Fruit fly (Drosophila melanogaster) whole organism, embryonic: ENCODE results near the gene CG10845.

Experiments used
- B-H1 ChIP-seq: fragments of 200-800 bp; sonication (Bioruptor generic); IDR thresholded peaks from 3 replicates; pipeline ENCODE4 v1.3.6; 2022; ENCODE audit warnings: missing biosample characterization, missing genetic modification characterization
- CG10274 ChIP-seq: fragments of 200-800 bp; sonication (Bioruptor generic); optimal IDR thresholded peaks from 3 replicates; lab custom pipeline; 2017; ENCODE audit warnings: missing biosample characterization, mild to moderate bottlenecking, missing genetic modification characterization
- CG10366 ChIP-seq: fragments of 200-800 bp; sonication (Bioruptor generic); IDR thresholded peaks from 2 replicates; pipeline ENCODE4 v1.3.6; 2022; ENCODE audit warnings: missing biosample characterization, missing genetic modification characterization
- CG10565 ChIP-seq: fragments of 200-800 bp; sonication (Bioruptor generic); optimal IDR thresholded peaks from 3 replicates; lab custom pipeline; 2016; ENCODE audit warnings: missing biosample characterization, mild to moderate bottlenecking, missing genetic modification characterization
- CG12391 ChIP-seq: fragments of 200-800 bp; sonication (Bioruptor generic); optimal IDR thresholded peaks from 3 replicates; lab custom pipeline; 2018; ENCODE audit warnings: missing biosample characterization, mild to moderate bottlenecking, missing genetic modification characterization, moderate library complexity
- CG13424 ChIP-seq: fragments of 200-800 bp; sonication (Bioruptor generic); optimal IDR thresholded peaks from 2 replicates; lab custom pipeline; 2019; ENCODE audit warnings: missing biosample characterization, mild to moderate bottlenecking, missing genetic modification characterization, moderate library complexity
- CG15479 ChIP-seq: fragments of 200-800 bp; sonication (Bioruptor generic); optimal IDR thresholded peaks from 3 replicates; lab custom pipeline; 2019; ENCODE audit warnings: missing biosample characterization, mild to moderate bottlenecking, missing genetic modification characterization, moderate library complexity
- CG17186 ChIP-seq: fragments of 200-800 bp; sonication (Bioruptor generic); optimal IDR thresholded peaks from 3 replicates; lab custom pipeline; 2017; ENCODE audit warnings: missing biosample characterization, missing genetic modification reagents, missing genetic modification characterization
- CG17328 ChIP-seq: fragments of 200-800 bp; sonication (Bioruptor generic); IDR thresholded peaks from 2 replicates; pipeline ENCODE4 v1.3.6; 2022; ENCODE audit warnings: missing biosample characterization, missing genetic modification characterization
- CG2120 ChIP-seq: fragments of 200-800 bp; sonication (Bioruptor generic); optimal IDR thresholded peaks from 3 replicates; lab custom pipeline; 2016; ENCODE audit warnings: missing biosample characterization, missing genetic modification characterization
- CG2129 ChIP-seq: fragments of 200-800 bp; sonication (Bioruptor generic); IDR thresholded peaks from 2 replicates; pipeline ENCODE4 v1.3.6; 2022; ENCODE audit warnings: missing biosample characterization, missing genetic modification characterization; ENCODE audit not compliant: partially characterized antibody
- CG7745 ChIP-seq: fragments of 200-800 bp; sonication (Bioruptor generic); optimal IDR thresholded peaks from 2 replicates; lab custom pipeline; 2018; ENCODE audit warnings: missing biosample characterization, mild to moderate bottlenecking, missing genetic modification characterization, moderate library complexity
- CG7839 ChIP-seq: fragments of 200-800 bp; sonication (Bioruptor generic); optimal IDR thresholded peaks from 3 replicates; lab custom pipeline; 2018; ENCODE audit warnings: missing biosample characterization, mild to moderate bottlenecking, missing genetic modification characterization, moderate library complexity
- CG8290 ChIP-seq, 3 experiments: fragments of 200-800 bp; sonication (Bioruptor generic); optimal IDR thresholded peaks; 2 replicates each; lab custom pipeline; 2016 to 2019; ENCODE audit warnings: missing biosample characterization in 3 of 3, missing genetic modification characterization in 3 of 3, mild to moderate bottlenecking in 2 of 3, moderate library complexity in 1 of 3
- CG8924 ChIP-seq: fragments of 200-800 bp; optimal IDR thresholded peaks from 3 replicates; lab custom pipeline; 2019; ENCODE audit warnings: missing biosample characterization, mild to moderate bottlenecking, missing genetic modification characterization, moderate library complexity
- CG9727 ChIP-seq: fragments of 200-800 bp; sonication (Bioruptor generic); optimal IDR thresholded peaks from 3 replicates; lab custom pipeline; 2017; ENCODE audit warnings: missing biosample characterization, mild to moderate bottlenecking, missing genetic modification characterization
- Dek ChIP-seq: fragments of 200-800 bp; sonication (Bioruptor generic); optimal IDR thresholded peaks from 3 replicates; lab custom pipeline; 2019; ENCODE audit warnings: missing biosample characterization, mild to moderate bottlenecking, missing genetic modification characterization, moderate library complexity
- Dip3 ChIP-seq: fragments of 200-800 bp; sonication (Bioruptor generic); optimal IDR thresholded peaks from 3 replicates; lab custom pipeline; 2016; ENCODE audit warnings: missing biosample characterization, missing genetic modification characterization
- Gsc ChIP-seq: fragments of 200-800 bp; sonication (Bioruptor generic); IDR thresholded peaks from 2 replicates; pipeline ENCODE4 v1.3.6; 2022; ENCODE audit warnings: missing biosample characterization, missing genetic modification characterization
- HLH4C ChIP-seq: fragments of 200-800 bp; sonication (Bioruptor generic); IDR thresholded peaks from 3 replicates; pipeline ENCODE4 v1.3.6; 2022; ENCODE audit warnings: missing biosample characterization, missing genetic modification characterization; ENCODE audit not compliant: partially characterized antibody
- Hr51 ChIP-seq, 2 experiments: fragments of 200-800 bp; sonication (Bioruptor generic); optimal IDR thresholded peaks; 2 replicates in 1 of 2; 3 replicates in 1 of 2; lab custom pipeline; 2016 to 2018; ENCODE audit warnings: missing biosample characterization in 2 of 2, missing genetic modification characterization in 2 of 2, mild to moderate bottlenecking in 1 of 2, moderate library complexity in 1 of 2
- Oli ChIP-seq: fragments of 200-800 bp; sonication (Bioruptor generic); optimal IDR thresholded peaks from 2 replicates; lab custom pipeline; 2018; ENCODE audit warnings: missing biosample characterization, mild to moderate bottlenecking, missing genetic modification characterization, moderate library complexity
- Rfx ChIP-seq: fragments of 200-800 bp; sonication (Bioruptor generic); IDR thresholded peaks from 2 replicates; pipeline ENCODE4 v1.3.6; 2022; ENCODE audit warnings: missing biosample characterization, missing genetic modification characterization
- Six4 ChIP-seq: fragments of 200-800 bp; sonication (Bioruptor generic); optimal IDR thresholded peaks from 2 replicates; lab custom pipeline; 2016; ENCODE audit warnings: missing biosample characterization, missing genetic modification characterization
- Xbp1 ChIP-seq: fragments of 200-800 bp; sonication (Bioruptor generic); optimal IDR thresholded peaks from 3 replicates; lab custom pipeline; 2016; ENCODE audit warnings: missing biosample characterization, mild to moderate bottlenecking, missing genetic modification characterization
- ash1 ChIP-seq: fragments of 200-800 bp; sonication (Bioruptor generic); optimal IDR thresholded peaks from 2 replicates; lab custom pipeline; 2018; ENCODE audit warnings: missing biosample characterization, mild to moderate bottlenecking, missing genetic modification characterization
- cad ChIP-seq: fragments of >200 bp; optimal IDR thresholded peaks from 2 replicates; lab custom pipeline; 2017; ENCODE audit warnings: missing biosample characterization, missing genetic modification characterization
- caup ChIP-seq: fragments of 200-800 bp; sonication (Bioruptor generic); optimal IDR thresholded peaks from 3 replicates; lab custom pipeline; 2017; ENCODE audit warnings: missing biosample characterization, mild to moderate bottlenecking, missing genetic modification characterization, moderate library complexity; ENCODE audit not compliant: severe bottlenecking
- corto ChIP-seq: fragments of 200-800 bp; sonication (Bioruptor generic); optimal IDR thresholded peaks from 2 replicates; lab custom pipeline; 2016; ENCODE audit warnings: missing biosample characterization, mild to moderate bottlenecking, missing genetic modification characterization, moderate library complexity
- croc ChIP-seq: fragments of 200-800 bp; sonication (Bioruptor generic); conservative IDR thresholded peaks from 3 replicates; pipeline ENCODE4 v1.3.6; 2022; ENCODE audit warnings: missing biosample characterization, missing genetic modification characterization
- da ChIP-seq: fragments of 200-800 bp; sonication (Bioruptor generic); optimal IDR thresholded peaks from 2 replicates; lab custom pipeline; 2016; ENCODE audit warnings: missing biosample characterization, missing genetic modification characterization
- danr ChIP-seq: fragments of 200-800 bp; sonication (Bioruptor generic); IDR thresholded peaks from 2 replicates; pipeline ENCODE4 v1.3.6; 2022; ENCODE audit warnings: missing biosample characterization, missing genetic modification characterization
- dati ChIP-seq: fragments of 200-800 bp; sonication (Bioruptor generic); IDR thresholded peaks from 2 replicates; pipeline ENCODE4 v1.3.6; 2022; ENCODE audit warnings: missing biosample characterization, missing genetic modification characterization
- dmrt99B ChIP-seq: fragments of 200-800 bp; sonication (Bioruptor generic); optimal IDR thresholded peaks from 2 replicates; lab custom pipeline; 2018; ENCODE audit warnings: missing biosample characterization, mild to moderate bottlenecking, missing genetic modification characterization, moderate library complexity
- dpn ChIP-seq, 2 experiments: fragments of 200-800 bp; sonication (Bioruptor generic); optimal IDR thresholded peaks; 3 replicates each; lab custom pipeline; 2016; ENCODE audit warnings: missing biosample characterization in 2 of 2, missing genetic modification characterization in 2 of 2
- en ChIP-seq: fragments of 200-800 bp; sonication (Bioruptor generic); optimal IDR thresholded peaks from 2 replicates; lab custom pipeline; 2016; ENCODE audit warnings: missing biosample characterization, missing genetic modification characterization
- gcm2 ChIP-seq: fragments of 200-800 bp; sonication (Bioruptor generic); optimal IDR thresholded peaks from 2 replicates; lab custom pipeline; 2016; ENCODE audit warnings: missing biosample characterization, missing genetic modification characterization
- grn ChIP-seq: fragments of 200-800 bp; sonication (Bioruptor generic); optimal IDR thresholded peaks from 3 replicates; lab custom pipeline; 2017; ENCODE audit warnings: missing biosample characterization, missing genetic modification characterization
- ham ChIP-seq: fragments of 200-800 bp; sonication (Bioruptor generic); IDR thresholded peaks from 2 replicates; pipeline ENCODE4 v1.3.6; 2022; ENCODE audit warnings: missing biosample characterization, missing genetic modification characterization
- jumu ChIP-seq: fragments of 200-800 bp; sonication (Bioruptor generic); optimal IDR thresholded peaks from 3 replicates; lab custom pipeline; 2016; ENCODE audit warnings: missing biosample characterization, missing genetic modification characterization
- nmo ChIP-seq: fragments of 200-800 bp; sonication (Bioruptor generic); optimal IDR thresholded peaks from 2 replicates; lab custom pipeline; 2018; ENCODE audit warnings: missing biosample characterization, mild to moderate bottlenecking, missing genetic modification characterization, moderate library complexity
- pita ChIP-seq: fragments of 200-800 bp; sonication (Bioruptor generic); optimal IDR thresholded peaks from 2 replicates; lab custom pipeline; 2017; ENCODE audit warnings: missing biosample characterization, mild to moderate bottlenecking, missing genetic modification characterization
- row ChIP-seq: fragments of 200-800 bp; sonication (Bioruptor generic); IDR thresholded peaks from 3 replicates; pipeline ENCODE4 v1.3.6; 2022; ENCODE audit warnings: missing biosample characterization, missing genetic modification characterization
- schlank ChIP-seq: fragments of 200-800 bp; sonication (Bioruptor generic); optimal IDR thresholded peaks from 2 replicates; lab custom pipeline; 2018; ENCODE audit warnings: missing biosample characterization, mild to moderate bottlenecking, missing genetic modification characterization
- sens ChIP-seq: fragments of 200-800 bp; sonication (Bioruptor generic); peaks from one replicate; lab custom pipeline; 2016; ENCODE audit warnings: missing biosample characterization, missing genetic modification characterization
- slp2 ChIP-seq: fragments of 200-800 bp; sonication (Bioruptor generic); optimal IDR thresholded peaks from 2 replicates; lab custom pipeline; 2016; ENCODE audit warnings: missing biosample characterization, missing genetic modification characterization
- sna ChIP-seq: fragments of 200-800 bp; sonication (Bioruptor generic); IDR thresholded peaks from 2 replicates; pipeline ENCODE4 v1.3.6; 2022; ENCODE audit warnings: missing biosample characterization, missing genetic modification characterization; ENCODE audit not compliant: partially characterized antibody
- wdn ChIP-seq: fragments of 200-800 bp; sonication (Bioruptor generic); IDR thresholded peaks from 2 replicates; pipeline ENCODE4 v1.3.6; 2022; ENCODE audit warnings: missing biosample characterization, missing genetic modification characterization
- zf30C ChIP-seq: fragments of 200-800 bp; sonication (Bioruptor generic); optimal IDR thresholded peaks from 3 replicates; lab custom pipeline; 2018; ENCODE audit warnings: missing biosample characterization, mild to moderate bottlenecking, missing genetic modification characterization

The CG10845 gene

dm6 chr3R:24864719-24865400 lies 36.1 kb upstream of the CG10845 start, which contains the start of the genes Srg1 and Elal (continued):
- no peak for TF ChIP-seq dati (GFP tag; lab: Robert Waterston, UW)
- TF ChIP-seq da (GFP tag; lab: Kevin White, UChicago) = no peak
- TF ChIP-seq Oli (tag; lab: Kevin White, UChicago) = peak; percentile 18
- TF ChIP-seq CG7839 (tag; lab: Kevin White, UChicago) = peak; percentile 49
- TF ChIP-seq dpn (GFP tag; optimal IDR thresholded peaks at IDR 0.05; lab: Kevin White, UChicago) = peak in 1 of 2 experiments; percentile 13
- TF ChIP-seq caup (GFP tag; lab: Kevin White, UChicago) = no peak
- TF ChIP-seq HLH4C (GFP tag; lab: Robert Waterston, UW) = no peak
- TF ChIP-seq CG17186 = no peak
- TF ChIP-seq danr = no peak
- no peak for TF ChIP-seq en
- peak; percentile 41 for TF ChIP-seq nmo (GFP tag; lab: Kevin White, UChicago)
- peak; percentile 60 for TF ChIP-seq row (GFP tag; lab: Robert Waterston, UW)
- 0 out of 2 replicates have a peak, but pooled peaks have one; percentile 17 for TF ChIP-seq CG17328 (GFP tag; lab: Robert Waterston, UW)
- TF ChIP-seq CG10366 = peak; percentile 26; the same call in 1 of the 2 replicates
- no peak for TF ChIP-seq CG10274
- no peak for TF ChIP-seq grn (GFP tag; lab: Kevin White, UChicago)
- TF ChIP-seq cad (GFP tag; lab: Kevin White, UChicago) = no peak
- peak; percentile 35 for TF ChIP-seq CG8924 (tag; lab: Kevin White, UChicago)
- no peak for TF ChIP-seq croc (GFP tag; lab: Robert Waterston, UW)
- no peak for TF ChIP-seq slp2
- TF ChIP-seq Xbp1 (GFP tag; lab: Kevin White, UChicago) = peak; percentile 6
- no peak for TF ChIP-seq pita (GFP tag; lab: Kevin White, UChicago)
- TF ChIP-seq Six4 (GFP tag; lab: Kevin White, UChicago) = no peak
- no peak for TF ChIP-seq Gsc (GFP tag; lab: Robert Waterston, UW)
- no peak for TF ChIP-seq CG8290 (GFP tag; optimal IDR thresholded peaks at IDR 0.05; lab: Kevin White, UChicago)
- no peak for TF ChIP-seq CG8290 (tag; optimal IDR thresholded peaks at IDR 0.05; lab: Kevin White, UChicago)
- peak; percentile 39 for TF ChIP-seq Dek (tag; lab: Kevin White, UChicago)
- no peak for TF ChIP-seq ash1 (GFP tag; lab: Kevin White, UChicago)
- no peak for TF ChIP-seq CG2129 (GFP tag; lab: Robert Waterston, UW)
- no peak for TF ChIP-seq Hr51 (GFP tag; optimal IDR thresholded peaks at IDR 0.05; lab: Kevin White, UChicago)
- TF ChIP-seq Dip3 = no peak
- no peak for TF ChIP-seq ham (GFP tag; lab: Robert Waterston, UW)
- TF ChIP-seq Rfx (GFP tag; lab: Robert Waterston, UW) = peak; percentile 44; the same call in 1 of the 2 replicates
- TF ChIP-seq CG7745 (tag; lab: Kevin White, UChicago) = no peak
- TF ChIP-seq CG13424 (tag; lab: Kevin White, UChicago) = peak; percentile 10
- TF ChIP-seq CG10565 (GFP tag; lab: Kevin White, UChicago) = no peak
- TF ChIP-seq sna (GFP tag; lab: Robert Waterston, UW) = no peak
- no peak for TF ChIP-seq corto (GFP tag; lab: Kevin White, UChicago)
- TF ChIP-seq jumu (GFP tag; lab: Kevin White, UChicago) = no peak
- no peak for TF ChIP-seq gcm2 (GFP tag; lab: Kevin White, UChicago)
- 0 out of 2 replicates have a peak, but pooled peaks have one; percentile 14 for TF ChIP-seq wdn (GFP tag; lab: Robert Waterston, UW)
- TF ChIP-seq CG15479 (GFP tag; lab: Kevin White, UChicago) = no peak
- TF ChIP-seq sens (GFP tag; lab: Kevin White, UChicago) = peak; percentile 88
- TF ChIP-seq CG9727 (GFP tag; lab: Kevin White, UChicago) = peak; percentile 36
- no peak for TF ChIP-seq schlank
- TF ChIP-seq CG12391 = peak; percentile 44
- no peak for TF ChIP-seq B-H1 (GFP tag; lab: Robert Waterston, UW)
- TF ChIP-seq CG2120 (GFP tag; lab: Kevin White, UChicago) = peak; percentile 25
- TF ChIP-seq dmrt99B (tag; lab: Kevin White, UChicago) = no peak
- no peak for TF ChIP-seq zf30C (GFP tag; lab: Kevin White, UChicago)
